Fruit fly (Drosophila melanogaster) S2 (cell line): Measurements from ENCODE around the gene Spn75F.
A peak's percentile ranks its signal among the peaks of the same experiment; 100 is the strongest.

Experiments used
- CG8478 ChIP-seq: fragments of >200 bp; optimal IDR thresholded peaks from 2 replicates; lab custom pipeline; 2018
- CTCF ChIP-seq, 2 experiments: fragments of >200 bp; optimal IDR thresholded peaks; 2 replicates each; lab custom pipeline; 2018

The Spn75F gene

dm6 chr3L:19140084-19141011, 10.9 kb upstream of the Spn75F start:
- TF ChIP-seq CG8478 (lab: Kevin White, UChicago), result no peak
- peak; percentile 83 to 84 for TF ChIP-seq CTCF (optimal IDR thresholded peaks at IDR 0.05; lab: Kevin White, UChicago)

dm6 chr3L:19138925-19139503, 9.5 kb upstream of the Spn75F start, which contains the start of gene CG14082:
Gene CG14082 (minus strand): TSS chr3L:19138975.
- TF ChIP-seq CG8478 (lab: Kevin White, UChicago) (no peak), CTCF (optimal IDR thresholded peaks at IDR 0.05; lab: Kevin White, UChicago) (no peak)

- TF ChIP-seq CG8478 (lab: Kevin White, UChicago), result no peak
- peak; percentile 77 to 82 for TF ChIP-seq CTCF (optimal IDR thresholded peaks at IDR 0.05; lab: Kevin White, UChicago)
These were observed 3.1 kb upstream of the Spn75F start for dm6 chr3L:19132586-19132985.

- TF ChIP-seq CG8478 (lab: Kevin White, UChicago), result no peak
- TF ChIP-seq CTCF (optimal IDR thresholded peaks at IDR 0.05; lab: Kevin White, UChicago), result no peak
These were observed 29.3 kb downstream of the Spn75F start, which contains the start of gene Gem2 for dm6 chr3L:19100188-19100587. Gene Gem2 (minus strand): TSS chr3L:19100363.

- TF ChIP-seq CG8478 (lab: Kevin White, UChicago) (no peak), CTCF (optimal IDR thresholded peaks at IDR 0.05; lab: Kevin White, UChicago) (no peak)
These were observed 31.8 kb downstream of the Spn75F start, which contains the start of the genes Naxd and CG14079 for dm6 chr3L:19097665-19098082. Gene Naxd (minus strand): TSS chr3L:19097709. Gene CG14079 (plus strand): TSS chr3L:19097999.

- TF ChIP-seq CG8478 (lab: Kevin White, UChicago) (no peak), CTCF (optimal IDR thresholded peaks at IDR 0.05; lab: Kevin White, UChicago) (no peak)
These were observed 32.4 kb downstream of the Spn75F start for dm6 chr3L:19097102-19097501.

- no peak for TF ChIP-seq CG8478 (lab: Kevin White, UChicago)
- no peak for TF ChIP-seq CTCF (optimal IDR thresholded peaks at IDR 0.05; lab: Kevin White, UChicago)
These were observed 33.4 kb downstream of the Spn75F start, which contains the start of gene CNPYb for dm6 chr3L:19096032-19096431. Gene CNPYb (minus strand): TSS chr3L:19096217.

dm6 chr3L:19092125-19093058, 37.1 kb downstream of the Spn75F start, which contains the start of gene MESR6:
Gene MESR6 (plus strand): TSS chr3L:19092670.
- TF ChIP-seq CTCF (optimal IDR thresholded peaks at IDR 0.05; lab: Kevin White, UChicago), result peak in 1 of 2 experiments; percentile 21
- no peak for TF ChIP-seq CG8478 (lab: Kevin White, UChicago)

dm6 chr3L:19091423-19092124, 37.9 kb downstream of the Spn75F start:
- TF ChIP-seq CG8478 (lab: Kevin White, UChicago) (no peak), CTCF (optimal IDR thresholded peaks at IDR 0.05; lab: Kevin White, UChicago) (no peak)

- TF ChIP-seq CTCF (optimal IDR thresholded peaks at IDR 0.05; lab: Kevin White, UChicago) (no peak), CG8478 (lab: Kevin White, UChicago) (no peak)
These were observed 40.3 kb downstream of the Spn75F start for dm6 chr3L:19089120-19089519.

- no peak for TF ChIP-seq CG8478 (lab: Kevin White, UChicago)
- no peak for TF ChIP-seq CTCF (optimal IDR thresholded peaks at IDR 0.05; lab: Kevin White, UChicago)
These were observed 41.8 kb downstream of the Spn75F start for dm6 chr3L:19087369-19088275.
